Fruit fly (Drosophila melanogaster) whole organism, embryonic: Measurements from ENCODE around the gene PlexA.

Experiments used
- Asciz ChIP-seq: fragments of 200-800 bp; sonication (Bioruptor generic); optimal IDR thresholded peaks from 2 replicates; lab custom pipeline; 2017; ENCODE audit warnings: missing biosample characterization, mild to moderate bottlenecking, missing genetic modification characterization, missing genetic modification reagents
- Atf6 ChIP-seq: fragments of 200-800 bp; sonication (Bioruptor generic); IDR thresholded peaks from 2 replicates; pipeline ENCODE4 v1.3.6; 2022; ENCODE audit warnings: missing biosample characterization, missing genetic modification characterization
- CG11696 ChIP-seq: fragments of 200-800 bp; sonication (Bioruptor generic); IDR thresholded peaks from 2 replicates; pipeline ENCODE4 v1.3.6; 2022; ENCODE audit warnings: missing biosample characterization, missing genetic modification characterization
- CG12071 ChIP-seq: fragments of 200-800 bp; sonication (Bioruptor generic); optimal IDR thresholded peaks from 3 replicates; lab custom pipeline; 2018; ENCODE audit warnings: missing biosample characterization, mild to moderate bottlenecking, missing genetic modification characterization
- CG14014 ChIP-seq: fragments of 200-800 bp; sonication (Bioruptor generic); IDR thresholded peaks from 2 replicates; pipeline ENCODE4 v1.3.6; 2022; ENCODE audit warnings: missing biosample characterization, missing genetic modification characterization
- CG15479 ChIP-seq: fragments of 200-800 bp; sonication (Bioruptor generic); optimal IDR thresholded peaks from 3 replicates; lab custom pipeline; 2019; ENCODE audit warnings: missing biosample characterization, mild to moderate bottlenecking, missing genetic modification characterization, moderate library complexity
- CG16779 ChIP-seq: fragments of 200-800 bp; sonication (Bioruptor generic); IDR thresholded peaks from 2 replicates; pipeline ENCODE4 v1.3.6; 2022; ENCODE audit warnings: missing biosample characterization, missing genetic modification characterization
- CG17361 ChIP-seq: fragments of 200-800 bp; sonication (Bioruptor generic); IDR thresholded peaks from 3 replicates; pipeline ENCODE4 v1.3.6; 2022; ENCODE audit warnings: missing biosample characterization, missing genetic modification characterization
- CG17829 ChIP-seq: fragments of 200-800 bp; optimal IDR thresholded peaks from 2 replicates; lab custom pipeline; 2019; ENCODE audit warnings: missing biosample characterization, mild to moderate bottlenecking, missing genetic modification characterization, moderate library complexity
- CG1832 ChIP-seq: fragments of 200-800 bp; sonication (Bioruptor generic); optimal IDR thresholded peaks from 2 replicates; lab custom pipeline; 2017; ENCODE audit warnings: missing biosample characterization, mild to moderate bottlenecking, missing genetic modification characterization, inconsistent platforms
- CG2875 ChIP-seq: fragments of 200-800 bp; sonication (Bioruptor generic); optimal IDR thresholded peaks from 2 replicates; lab custom pipeline; 2017; ENCODE audit warnings: missing biosample characterization, mild to moderate bottlenecking, missing genetic modification characterization, missing genetic modification reagents
- CG33213 ChIP-seq: fragments of 200-800 bp; sonication (Bioruptor generic); optimal IDR thresholded peaks from 3 replicates; lab custom pipeline; 2016; ENCODE audit warnings: missing biosample characterization, missing genetic modification characterization
- CG34376 ChIP-seq: fragments of 200-800 bp; sonication (Bioruptor generic); optimal IDR thresholded peaks from 2 replicates; lab custom pipeline; 2018; ENCODE audit warnings: missing biosample characterization, mild to moderate bottlenecking, missing genetic modification characterization
- CG4360 ChIP-seq: fragments of 200-800 bp; sonication (Bioruptor generic); IDR thresholded peaks from 2 replicates; pipeline ENCODE4 v1.3.6; 2022; ENCODE audit warnings: missing biosample characterization, missing genetic modification characterization
- CG43689 ChIP-seq: fragments of 200-800 bp; sonication (Bioruptor generic); IDR thresholded peaks from 2 replicates; pipeline ENCODE4 v1.3.6; 2022; ENCODE audit warnings: missing biosample characterization, missing genetic modification characterization
- CG4707 ChIP-seq: fragments of 200-800 bp; sonication (Bioruptor generic); optimal IDR thresholded peaks from 2 replicates; lab custom pipeline; 2018; ENCODE audit warnings: missing biosample characterization, mild to moderate bottlenecking, missing genetic modification characterization, moderate library complexity
- CG4730 ChIP-seq: fragments of 200-800 bp; sonication (Bioruptor generic); IDR thresholded peaks from 2 replicates; pipeline ENCODE4 v1.3.6; 2022; ENCODE audit warnings: missing biosample characterization, missing genetic modification characterization
- CG6272 ChIP-seq: fragments of 200-800 bp; sonication (Bioruptor generic); IDR thresholded peaks from 2 replicates; pipeline ENCODE4 v1.3.6; 2022; ENCODE audit warnings: missing biosample characterization, missing genetic modification characterization
- CG7357 ChIP-seq: fragments of 200-800 bp; sonication (Bioruptor generic); IDR thresholded peaks from 3 replicates; pipeline ENCODE4 v1.3.6; 2022; ENCODE audit warnings: missing biosample characterization, missing genetic modification characterization
- CG8924 ChIP-seq: fragments of 200-800 bp; optimal IDR thresholded peaks from 3 replicates; lab custom pipeline; 2019; ENCODE audit warnings: missing biosample characterization, mild to moderate bottlenecking, missing genetic modification characterization, moderate library complexity
- Dek ChIP-seq: fragments of 200-800 bp; sonication (Bioruptor generic); optimal IDR thresholded peaks from 3 replicates; lab custom pipeline; 2019; ENCODE audit warnings: missing biosample characterization, mild to moderate bottlenecking, missing genetic modification characterization, moderate library complexity
- HLH54F ChIP-seq: fragments of 200-800 bp; sonication (Bioruptor generic); optimal IDR thresholded peaks from 3 replicates; lab custom pipeline; 2016; ENCODE audit warnings: missing biosample characterization, missing genetic modification characterization
- Hmx ChIP-seq: fragments of 200-800 bp; sonication (Bioruptor generic); optimal IDR thresholded peaks from 2 replicates; lab custom pipeline; 2016; ENCODE audit warnings: missing biosample characterization, missing genetic modification characterization
- Lhr ChIP-seq: fragments of 200-800 bp; sonication (Bioruptor generic); optimal IDR thresholded peaks from 3 replicates; lab custom pipeline; 2017; ENCODE audit warnings: mild to moderate bottlenecking, missing biosample characterization, missing genetic modification reagents, missing genetic modification characterization
- MBD-R2 ChIP-seq: fragments of 200-800 bp; sonication (Bioruptor generic); IDR thresholded peaks from 2 replicates; pipeline ENCODE4 v1.3.6; 2022; ENCODE audit warnings: missing biosample characterization, missing genetic modification characterization
- Oli ChIP-seq: fragments of 200-800 bp; sonication (Bioruptor generic); optimal IDR thresholded peaks from 2 replicates; lab custom pipeline; 2018; ENCODE audit warnings: missing biosample characterization, mild to moderate bottlenecking, missing genetic modification characterization, moderate library complexity
- PHDP ChIP-seq: fragments of 200-800 bp; sonication (Bioruptor generic); optimal IDR thresholded peaks from 3 replicates; lab custom pipeline; 2018; ENCODE audit warnings: missing biosample characterization, mild to moderate bottlenecking, missing genetic modification characterization, moderate library complexity
- Spps ChIP-seq: fragments of 200-800 bp; sonication (Bioruptor generic); optimal IDR thresholded peaks from 2 replicates; lab custom pipeline; 2018; ENCODE audit warnings: missing biosample characterization, mild to moderate bottlenecking, missing genetic modification characterization
- Ssrp ChIP-seq: fragments of 200-800 bp; sonication (Bioruptor generic); optimal IDR thresholded peaks from 2 replicates; lab custom pipeline; 2018; ENCODE audit warnings: missing biosample characterization, mild to moderate bottlenecking, missing genetic modification characterization, moderate library complexity
- Xrp1 ChIP-seq: fragments of 200-800 bp; sonication (Bioruptor generic); IDR thresholded peaks from 2 replicates; pipeline ENCODE4 v1.3.6; 2022; ENCODE audit warnings: missing biosample characterization, missing genetic modification characterization
- ato ChIP-seq: fragments of 200-800 bp; sonication (Bioruptor generic); IDR thresholded peaks from 2 replicates; pipeline ENCODE4 v1.3.6; 2022; ENCODE audit warnings: missing biosample characterization, missing genetic modification characterization; ENCODE audit not compliant: partially characterized antibody
- chif ChIP-seq, 2 experiments: fragments of 200-800 bp; sonication (Bioruptor generic); optimal IDR thresholded peaks; 3 replicates each; lab custom pipeline; 2016; ENCODE audit warnings: missing biosample characterization in 2 of 2, missing genetic modification characterization in 2 of 2
- chn ChIP-seq: fragments of 200-800 bp; sonication (Bioruptor generic); optimal IDR thresholded peaks from 2 replicates; lab custom pipeline; 2016; ENCODE audit warnings: missing biosample characterization, missing genetic modification characterization
- crc ChIP-seq: fragments of 200-800 bp; sonication (Bioruptor generic); optimal IDR thresholded peaks from 2 replicates; lab custom pipeline; 2016; ENCODE audit warnings: missing biosample characterization, missing genetic modification characterization
- croc ChIP-seq: fragments of 200-800 bp; sonication (Bioruptor generic); conservative IDR thresholded peaks from 3 replicates; pipeline ENCODE4 v1.3.6; 2022; ENCODE audit warnings: missing biosample characterization, missing genetic modification characterization
- dati ChIP-seq: fragments of 200-800 bp; sonication (Bioruptor generic); IDR thresholded peaks from 2 replicates; pipeline ENCODE4 v1.3.6; 2022; ENCODE audit warnings: missing biosample characterization, missing genetic modification characterization
- dm ChIP-seq: fragments of 200-800 bp; sonication (Bioruptor generic); optimal IDR thresholded peaks from 3 replicates; lab custom pipeline; 2016; ENCODE audit warnings: missing biosample characterization, missing genetic modification characterization
- dysf ChIP-seq: fragments of 200-800 bp; sonication (Bioruptor generic); IDR thresholded peaks from 3 replicates; pipeline ENCODE4 v1.3.6; 2022; ENCODE audit warnings: missing biosample characterization, missing genetic modification characterization
- fd102C ChIP-seq: fragments of 200-800 bp; sonication (Bioruptor generic); optimal IDR thresholded peaks from 2 replicates; lab custom pipeline; 2018; ENCODE audit warnings: missing biosample characterization, mild to moderate bottlenecking, missing genetic modification characterization, moderate library complexity
- hkb ChIP-seq, 2 experiments: fragments of 200-800 bp in 1 of 2; fragments of >200 bp in 1 of 2; sonication (Bioruptor generic) in 1 of 2; IDR thresholded peaks in 1 of 2; optimal IDR thresholded peaks in 1 of 2; 2 replicates each; pipeline versions ENCODE4 v1.3.6 to Lab custom; 2017 to 2022; ENCODE audit warnings: missing biosample characterization in 1 of 2, missing genetic modification characterization in 1 of 2
- lbe ChIP-seq: fragments of 200-800 bp; sonication (Bioruptor generic); optimal IDR thresholded peaks from 2 replicates; lab custom pipeline; 2016; ENCODE audit warnings: missing biosample characterization, mild to moderate bottlenecking, missing genetic modification characterization
- sens-2 ChIP-seq: fragments of 200-800 bp; sonication (Bioruptor generic); IDR thresholded peaks from 2 replicates; pipeline ENCODE4 v1.3.6; 2022; ENCODE audit warnings: missing biosample characterization, missing genetic modification characterization
- sisA ChIP-seq: fragments of 200-800 bp; sonication (Bioruptor generic); IDR thresholded peaks from 2 replicates; pipeline ENCODE4 v1.3.6; 2022; ENCODE audit warnings: missing biosample characterization, missing genetic modification characterization
- sqz ChIP-seq: fragments of 200-800 bp; sonication (Bioruptor generic); optimal IDR thresholded peaks from 3 replicates; lab custom pipeline; 2018; ENCODE audit warnings: missing biosample characterization, mild to moderate bottlenecking, missing genetic modification characterization
- ssp ChIP-seq: fragments of 200-800 bp; sonication (Bioruptor generic); IDR thresholded peaks from 2 replicates; pipeline ENCODE4 v1.3.6; 2022; ENCODE audit warnings: missing biosample characterization, missing genetic modification characterization
- stwl ChIP-seq: fragments of 200-800 bp; sonication (Bioruptor generic); optimal IDR thresholded peaks from 3 replicates; lab custom pipeline; 2018; ENCODE audit warnings: missing biosample characterization, mild to moderate bottlenecking, missing genetic modification characterization, moderate library complexity
- tio ChIP-seq: fragments of 200-800 bp; sonication (Bioruptor generic); optimal IDR thresholded peaks from 2 replicates; lab custom pipeline; 2017; ENCODE audit warnings: missing biosample characterization, missing genetic modification characterization, inconsistent platforms
- toy ChIP-seq: fragments of 200-800 bp; sonication (Bioruptor generic); IDR thresholded peaks from 2 replicates; pipeline ENCODE4 v1.3.6; 2022; ENCODE audit warnings: missing biosample characterization, missing genetic modification characterization
- tx ChIP-seq: fragments of 200-800 bp; sonication (Bioruptor generic); optimal IDR thresholded peaks from 2 replicates; lab custom pipeline; 2016; ENCODE audit warnings: missing biosample characterization, missing genetic modification characterization

The PlexA gene

DNA sequence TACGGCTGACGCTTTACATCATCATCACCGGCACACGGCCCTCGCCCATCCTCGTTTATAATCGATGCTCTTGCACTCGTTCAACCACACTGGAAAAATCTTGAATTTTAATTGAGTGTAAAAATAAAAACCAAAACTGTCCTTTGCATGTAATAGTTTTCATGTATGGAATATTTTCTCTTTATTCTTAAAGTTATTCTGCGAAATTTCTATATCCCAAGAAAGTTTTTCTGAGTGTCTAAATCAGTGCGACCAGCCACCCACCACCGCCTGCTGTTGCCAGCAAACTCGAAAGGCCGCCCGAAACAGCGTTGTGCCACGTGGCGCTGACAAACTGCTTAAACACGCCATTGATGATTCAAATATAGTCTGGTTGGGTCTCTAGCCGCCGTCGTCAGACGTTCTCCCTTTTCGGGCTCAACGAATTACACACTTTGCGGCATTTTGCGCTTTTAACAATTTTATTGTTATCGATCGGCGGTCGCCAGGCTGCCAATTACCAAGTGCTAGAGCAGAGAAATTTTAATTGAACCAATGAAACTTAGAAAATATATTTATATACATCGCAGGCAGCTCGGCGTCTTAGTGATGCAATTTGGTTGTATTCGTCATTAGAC lies 44.0 kb downstream of the PlexA start (continued):
- TF ChIP-seq croc (GFP tag; lab: Robert Waterston, UW) = peak; percentile 43; the same call in 1 of the 3 replicates
- peak; percentile 70 for TF ChIP-seq Asciz (GFP tag; lab: Kevin White, UChicago)
- peak; percentile 40 for TF ChIP-seq Lhr (GFP tag; lab: Kevin White, UChicago)
- TF ChIP-seq CG33213 (GFP tag; lab: Kevin White, UChicago) = peak; percentile 67
- peak; percentile 50 for TF ChIP-seq tx (GFP tag; lab: Kevin White, UChicago)
- TF ChIP-seq CG4730 (GFP tag; lab: Robert Waterston, UW) = no peak
- TF ChIP-seq ssp (GFP tag; lab: Robert Waterston, UW) = no peak
- TF ChIP-seq Xrp1 = peak; percentile 87
- TF ChIP-seq PHDP (tag; lab: Kevin White, UChicago) = peak; percentile 77
- peak; percentile 55 for TF ChIP-seq dm
- TF ChIP-seq CG14014 (GFP tag; lab: Robert Waterston, UW) = peak; percentile 62; the same call in 1 of the 2 replicates
- no peak for TF ChIP-seq CG12071
- no peak; the same call in 1 of the 2 replicates for TF ChIP-seq MBD-R2 (GFP tag; lab: Robert Waterston, UW)
- no peak for TF ChIP-seq sqz (GFP tag; lab: Kevin White, UChicago)
- no peak; the same call in 1 of the 3 replicates for TF ChIP-seq dysf (GFP tag; lab: Robert Waterston, UW)
- TF ChIP-seq Ssrp (tag; lab: Kevin White, UChicago) = no peak
- TF ChIP-seq Spps = peak; percentile 72
- no peak; the same call in 1 of the 2 replicates for TF ChIP-seq toy (GFP tag; lab: Robert Waterston, UW)
- no peak for TF ChIP-seq dati (GFP tag; lab: Robert Waterston, UW)
- 0 out of 2 replicates have a peak, but pooled peaks have one; percentile 18 for TF ChIP-seq CG4360 (GFP tag; lab: Robert Waterston, UW)
- peak; percentile 80 for TF ChIP-seq CG8924
- peak; percentile 73; the same call in 1 of the 2 replicates for TF ChIP-seq Atf6 (GFP tag; lab: Robert Waterston, UW)
- TF ChIP-seq CG4707 (GFP tag; lab: Kevin White, UChicago) = peak; percentile 58
- TF ChIP-seq sisA (GFP tag; lab: Robert Waterston, UW) = no peak
- TF ChIP-seq CG15479 = peak; percentile 28
- peak; percentile 69 to 81 for TF ChIP-seq chif (GFP tag; optimal IDR thresholded peaks at IDR 0.05; lab: Kevin White, UChicago)
- TF ChIP-seq ato = no peak
- TF ChIP-seq hkb (optimal IDR thresholded peaks at IDR 0.05; lab: Kevin White, UChicago) = no peak
- TF ChIP-seq hkb (GFP tag; IDR thresholded peaks at IDR 0.05; lab: Robert Waterston, UW) = peak; percentile 90
- no peak; the same call in 1 of the 2 replicates for TF ChIP-seq sens-2 (GFP tag; lab: Robert Waterston, UW)
- no peak for TF ChIP-seq Hmx
- TF ChIP-seq fd102C = no peak
- TF ChIP-seq tio (GFP tag; lab: Kevin White, UChicago) = peak; percentile 70
- peak; percentile 26; the same call in 1 of the 2 replicates for TF ChIP-seq CG11696 (GFP tag; lab: Robert Waterston, UW)
- TF ChIP-seq CG17829 (tag; lab: Kevin White, UChicago) = peak; percentile 77
- TF ChIP-seq CG6272 (GFP tag; lab: Robert Waterston, UW) = no peak; the same call in 1 of the 2 replicates
- peak; percentile 76 for TF ChIP-seq Oli (tag; lab: Kevin White, UChicago)
- no peak for TF ChIP-seq lbe (GFP tag; lab: Kevin White, UChicago)
- peak; percentile 79 for TF ChIP-seq CG2875 (GFP tag; lab: Kevin White, UChicago)
- TF ChIP-seq Dek = no peak
- TF ChIP-seq chn (GFP tag; lab: Kevin White, UChicago) = peak; percentile 68
- TF ChIP-seq CG16779 = no peak
- no peak for TF ChIP-seq CG34376
- peak; percentile 81; the same call in 2 of the 3 replicates for TF ChIP-seq CG17361 (GFP tag; lab: Robert Waterston, UW)
- TF ChIP-seq CG43689 (GFP tag; lab: Robert Waterston, UW) = no peak
- TF ChIP-seq CG1832 = no peak
- TF ChIP-seq HLH54F = peak; percentile 9
- no peak for TF ChIP-seq crc (GFP tag; lab: Kevin White, UChicago)
- TF ChIP-seq stwl (tag; lab: Kevin White, UChicago) = no peak
- TF ChIP-seq CG7357 (GFP tag; lab: Robert Waterston, UW) = peak; percentile 44; the same call in 1 of the 3 replicates
